Worm (Caenorhabditis elegans): ENCODE measurements around the gene AH6.17.

DNA sequence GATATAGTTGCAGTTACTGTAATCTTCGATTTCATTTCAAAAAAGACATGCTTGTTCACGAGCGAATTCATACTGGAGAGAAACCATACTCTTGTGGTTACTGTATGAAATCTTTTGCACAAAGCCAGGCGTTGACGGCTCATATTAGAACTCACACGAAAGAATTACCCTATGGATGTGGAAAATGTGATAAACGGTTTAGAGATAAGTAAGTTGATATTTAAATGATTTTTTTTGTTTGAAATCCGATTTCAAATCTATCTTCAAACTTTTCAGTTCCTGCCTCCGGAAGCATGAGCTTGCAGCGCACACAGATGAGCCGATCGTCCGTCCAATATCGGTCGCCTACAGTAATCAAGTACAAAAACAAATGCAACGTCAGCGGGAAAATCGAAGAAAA lies 35.9 kb downstream of the AH6.17 start:
- no peak for TF ChIP-seq hmg-4 (GFP tag; optimal IDR thresholded peaks at IDR 0.05)
- no peak for TF ChIP-seq pes-1 (GFP tag; IDR thresholded peaks at IDR 0.05)
- TF ChIP-seq B0310.2 (tag; optimal IDR thresholded peaks at IDR 0.05) = no peak
- TF ChIP-seq tra-4 (tag; optimal IDR thresholded peaks at IDR 0.05) = no peak
- no peak for TF ChIP-seq tbx-37 (GFP tag; conservative IDR thresholded peaks at IDR 0.05)
- TF ChIP-seq ets-7 (tag; optimal IDR thresholded peaks at IDR 0.05) = no peak
- no peak for TF ChIP-seq flt-1 (GFP tag; IDR thresholded peaks at IDR 0.05)
- no peak for TF ChIP-seq ama-1 (optimal IDR thresholded peaks at IDR 0.05)
- TF ChIP-seq scrt-1 (GFP tag; IDR thresholded peaks at IDR 0.05) = no peak
- TF ChIP-seq tbx-11 (GFP tag; IDR thresholded peaks at IDR 0.05) = no peak
- no peak for TF ChIP-seq hnd-1 (tag; optimal IDR thresholded peaks at IDR 0.05)
- TF ChIP-seq aly-1 (tag; optimal IDR thresholded peaks at IDR 0.05) = no peak

All from whole organism, early embryonic.